In the genomic region with DNA sequence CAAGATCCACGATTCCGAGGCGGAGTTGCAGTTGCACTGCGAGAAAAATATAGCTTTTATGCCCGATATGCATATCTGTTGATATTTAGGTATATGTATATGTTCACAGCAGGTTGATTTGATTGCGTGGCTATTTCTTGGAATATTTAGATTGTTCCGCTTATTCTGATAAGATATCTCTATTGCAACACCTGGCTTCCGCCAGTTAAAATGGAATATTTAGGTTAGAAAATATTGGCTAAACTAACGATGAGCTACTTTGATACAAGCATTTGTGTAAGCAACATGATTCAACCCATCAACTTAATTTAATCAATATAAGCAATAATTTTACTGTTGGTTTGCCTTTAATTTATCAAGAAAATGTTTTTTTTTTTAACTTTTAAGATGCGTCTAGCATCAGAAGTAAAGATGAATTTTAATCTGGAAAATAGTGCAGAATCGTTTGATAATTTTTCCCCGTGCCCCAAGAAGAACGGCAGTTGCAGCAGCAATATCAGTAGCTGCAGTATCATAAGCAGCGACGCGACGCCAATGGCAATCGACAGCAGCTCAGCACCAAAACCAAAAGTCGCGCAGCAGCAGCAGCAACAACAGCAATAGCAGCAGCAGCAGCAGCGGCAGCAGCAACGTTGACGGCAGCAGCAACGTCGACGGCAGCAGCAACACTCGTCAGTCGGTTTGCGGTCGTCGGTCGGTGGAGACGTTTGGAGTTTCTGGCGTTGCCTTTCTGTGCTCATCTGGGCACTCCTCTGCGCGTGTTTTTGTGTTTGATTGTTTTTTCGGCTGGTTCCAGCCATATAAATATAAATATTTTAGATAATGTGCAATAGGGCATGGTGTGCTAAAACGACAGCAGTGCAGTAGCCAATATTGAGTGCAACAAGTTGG, we compare ENCODE assay signal across 1 fruit fly cellular context.
A peak's percentile ranks its signal among the peaks of the same experiment; 100 is the strongest.
TF ChIP-seq lines count a peak whose summit lies in the region.

No protein-coding gene starts in this region.

TF ChIP-seq in whole organism, embryonic, 481 proteins besides CTCF, POLR2A, EP300 and RAD21 (continued from another document and continues in another):
- TF ChIP-seq vvl (GFP tag; IDR thresholded peaks at IDR 0.05; lab: Robert Waterston, UW) (peak; percentile 24; the same call in 1 of the 2 replicates), chm (GFP tag; IDR thresholded peaks at IDR 0.05; lab: Robert Waterston, UW) (peak; percentile 76; the same call in 1 of the 2 replicates), pho (GFP tag; optimal IDR thresholded peaks at IDR 0.05; lab: Kevin White, UChicago) (no peak), NC2α (GFP tag; optimal IDR thresholded peaks at IDR 0.05; lab: Kevin White, UChicago) (no peak), CG16815 (GFP tag; optimal IDR thresholded peaks at IDR 0.05; lab: Kevin White, UChicago) (no peak), CG34422 (GFP tag; IDR thresholded peaks at IDR 0.05; lab: Robert Waterston, UW) (0 out of 3 replicates have a peak, but pooled peaks have one; percentile 8), gcm2 (GFP tag; optimal IDR thresholded peaks at IDR 0.05; lab: Kevin White, UChicago) (no peak), tap (tag; optimal IDR thresholded peaks at IDR 0.05; lab: Kevin White, UChicago) (no peak), CG10959 (GFP tag; IDR thresholded peaks at IDR 0.05; lab: Robert Waterston, UW) (no peak), amos (GFP tag; IDR thresholded peaks at IDR 0.05; lab: Robert Waterston, UW; ENCODE audit: partially characterized antibody) (peak; percentile 28; the same call in 1 of the 2 replicates), CG7928 (GFP tag; optimal IDR thresholded peaks at IDR 0.05; lab: Kevin White, UChicago) (no peak), CG9437 (GFP tag; optimal IDR thresholded peaks at IDR 0.05; lab: Kevin White, UChicago) (no peak), Bdp1 (GFP tag; optimal IDR thresholded peaks at IDR 0.05; lab: Kevin White, UChicago) (no peak), CG4360 (GFP tag; IDR thresholded peaks at IDR 0.05; lab: Robert Waterston, UW) (0 out of 2 replicates have a peak, but pooled peaks have one; percentile 25), bcd (GFP tag; optimal IDR thresholded peaks at IDR 0.05; lab: Kevin White, UChicago) (no peak), NC2β (GFP tag; optimal IDR thresholded peaks at IDR 0.05; lab: Kevin White, UChicago) (no peak), CG15073 (GFP tag; optimal IDR thresholded peaks at IDR 0.05; lab: Kevin White, UChicago) (no peak), Doc3 (GFP tag; IDR thresholded peaks at IDR 0.05; lab: Robert Waterston, UW; ENCODE audit: partially characterized antibody) (no peak), NK7.1 (GFP tag; optimal IDR thresholded peaks at IDR 0.05; lab: Kevin White, UChicago) (no peak), CG1529 (GFP tag; optimal IDR thresholded peaks at IDR 0.05; lab: Kevin White, UChicago) (no peak), CG10274 (GFP tag; optimal IDR thresholded peaks at IDR 0.05; lab: Kevin White, UChicago) (no peak), CG10565 (GFP tag; optimal IDR thresholded peaks at IDR 0.05; lab: Kevin White, UChicago) (no peak), slbo (GFP tag; IDR thresholded peaks at IDR 0.05; lab: Robert Waterston, UW) (0 out of 2 replicates have a peak, but pooled peaks have one; percentile 4), pita (GFP tag; optimal IDR thresholded peaks at IDR 0.05; lab: Kevin White, UChicago) (no peak), CG11085 (GFP tag; IDR thresholded peaks at IDR 0.05; lab: Robert Waterston, UW) (no peak), CG1024 (GFP tag; IDR thresholded peaks at IDR 0.05; lab: Robert Waterston, UW) (no peak), tup (GFP tag; optimal IDR thresholded peaks at IDR 0.05; lab: Kevin White, UChicago) (no peak), tin (GFP tag; optimal IDR thresholded peaks at IDR 0.05; lab: Kevin White, UChicago) (no peak), pzg (GFP tag; optimal IDR thresholded peaks at IDR 0.05; lab: Kevin White, UChicago) (no peak), Vsx1 (GFP tag; optimal IDR thresholded peaks at IDR 0.05; lab: Kevin White, UChicago) (no peak), ranshi (GFP tag; IDR thresholded peaks at IDR 0.05; lab: Robert Waterston, UW) (no peak), sens-2 (GFP tag; IDR thresholded peaks at IDR 0.05; lab: Robert Waterston, UW) (no peak), vfl (GFP tag; optimal IDR thresholded peaks at IDR 0.05; lab: Kevin White, UChicago) (no peak), Atf-2 (GFP tag; optimal IDR thresholded peaks at IDR 0.05; lab: Kevin White, UChicago) (no peak), Eip74EF (GFP tag; optimal IDR thresholded peaks at IDR 0.05; lab: Kevin White, UChicago) (no peak), twi (tag; optimal IDR thresholded peaks at IDR 0.05; lab: Kevin White, UChicago) (no peak), CG3281 (GFP tag; optimal IDR thresholded peaks at IDR 0.05; lab: Kevin White, UChicago) (no peak), CG4424 (GFP tag; optimal IDR thresholded peaks at IDR 0.05; lab: Kevin White, UChicago) (no peak), HLH3B (GFP tag; IDR thresholded peaks at IDR 0.05; lab: Robert Waterston, UW) (no peak), Dad (GFP tag; optimal IDR thresholded peaks at IDR 0.05; lab: Kevin White, UChicago) (no peak), Hsf (GFP tag; optimal IDR thresholded peaks at IDR 0.05; lab: Kevin White, UChicago) (no peak), CG15696 (tag; optimal IDR thresholded peaks at IDR 0.05; lab: Kevin White, UChicago) (no peak), Meics (GFP tag; optimal IDR thresholded peaks at IDR 0.05; lab: Kevin White, UChicago) (no peak), nerfin-1 (tag; optimal IDR thresholded peaks at IDR 0.05; lab: Kevin White, UChicago) (no peak), Dbx (GFP tag; IDR thresholded peaks at IDR 0.05; lab: Robert Waterston, UW) (0 out of 3 replicates have a peak, but pooled peaks have one; percentile 10), CG11247 (GFP tag; IDR thresholded peaks at IDR 0.05; lab: Robert Waterston, UW) (no peak), HmgZ (tag; optimal IDR thresholded peaks at IDR 0.05; lab: Kevin White, UChicago) (no peak), CG13624 (GFP tag; optimal IDR thresholded peaks at IDR 0.05; lab: Kevin White, UChicago) (no peak), CG10543 (GFP tag; optimal IDR thresholded peaks at IDR 0.05; lab: Kevin White, UChicago) (no peak), esg (GFP tag; conservative IDR thresholded peaks at IDR 0.05; lab: Robert Waterston, UW) (no peak), tio (GFP tag; optimal IDR thresholded peaks at IDR 0.05; lab: Kevin White, UChicago) (no peak), CG4707 (GFP tag; optimal IDR thresholded peaks at IDR 0.05; lab: Kevin White, UChicago) (no peak), zfh1 (GFP tag; IDR thresholded peaks at IDR 0.05; lab: Robert Waterston, UW) (no peak), mam (GFP tag; optimal IDR thresholded peaks at IDR 0.05; lab: Kevin White, UChicago) (no peak), pb (GFP tag; optimal IDR thresholded peaks at IDR 0.05; lab: Kevin White, UChicago) (no peak), CG3407 (GFP tag; optimal IDR thresholded peaks at IDR 0.05; lab: Kevin White, UChicago) (no peak), dm (GFP tag; optimal IDR thresholded peaks at IDR 0.05; lab: Kevin White, UChicago) (no peak), ind (GFP tag; optimal IDR thresholded peaks at IDR 0.05; lab: Kevin White, UChicago) (no peak), ftz-f1 (GFP tag; optimal IDR thresholded peaks at IDR 0.05; lab: Kevin White, UChicago) (no peak), Sin3A (optimal IDR thresholded peaks at IDR 0.05; lab: Kevin White, UChicago) (no peak), klu (GFP tag; IDR thresholded peaks at IDR 0.05; lab: Robert Waterston, UW) (no peak), CG7271 (tag; optimal IDR thresholded peaks at IDR 0.05; lab: Kevin White, UChicago) (no peak), CG31224 (GFP tag; IDR thresholded peaks at IDR 0.05; lab: Robert Waterston, UW) (no peak), CG7987 (GFP tag; optimal IDR thresholded peaks at IDR 0.05; lab: Kevin White, UChicago) (no peak), Sox100B (GFP tag; optimal IDR thresholded peaks at IDR 0.05; lab: Kevin White, UChicago) (peak; percentile 32), run (tag; optimal IDR thresholded peaks at IDR 0.05; lab: Kevin White, UChicago) (no peak), C15 (GFP tag; IDR thresholded peaks at IDR 0.05; lab: Robert Waterston, UW) (no peak), ato (GFP tag; IDR thresholded peaks at IDR 0.05; lab: Robert Waterston, UW; ENCODE audit: partially characterized antibody) (no peak), Max (GFP tag; optimal IDR thresholded peaks at IDR 0.05; lab: Kevin White, UChicago) (no peak), H2.0 (GFP tag; IDR thresholded peaks at IDR 0.05; lab: Robert Waterston, UW) (no peak), CG13296 (GFP tag; optimal IDR thresholded peaks at IDR 0.05; lab: Kevin White, UChicago) (no peak), her (GFP tag; optimal IDR thresholded peaks at IDR 0.05; lab: Kevin White, UChicago) (no peak), CG10267 (tag; optimal IDR thresholded peaks at IDR 0.05; lab: Kevin White, UChicago) (no peak), ro (GFP tag; IDR thresholded peaks at IDR 0.05; lab: Robert Waterston, UW) (no peak), tx (GFP tag; optimal IDR thresholded peaks at IDR 0.05; lab: Kevin White, UChicago) (no peak), CG2875 (GFP tag; optimal IDR thresholded peaks at IDR 0.05; lab: Kevin White, UChicago) (no peak), CG6813 (GFP tag; optimal IDR thresholded peaks at IDR 0.05; lab: Kevin White, UChicago) (no peak), Hmx (GFP tag; optimal IDR thresholded peaks at IDR 0.05; lab: Kevin White, UChicago) (no peak), CG10431 (GFP tag; optimal IDR thresholded peaks at IDR 0.05; lab: Kevin White, UChicago) (no peak), br (optimal IDR thresholded peaks at IDR 0.05; lab: Kevin White, UChicago) (no peak), bsh (GFP tag; optimal IDR thresholded peaks at IDR 0.05; lab: Kevin White, UChicago) (peak in 1 of 2 experiments; percentile 77), CG31441 (GFP tag; IDR thresholded peaks at IDR 0.05; lab: Robert Waterston, UW) (no peak), kay (GFP tag; optimal IDR thresholded peaks at IDR 0.05; lab: Kevin White, UChicago) (no peak), Lhr (GFP tag; optimal IDR thresholded peaks at IDR 0.05; lab: Kevin White, UChicago) (no peak), CG7357 (GFP tag; IDR thresholded peaks at IDR 0.05; lab: Robert Waterston, UW) (no peak), NfI (GFP tag; optimal IDR thresholded peaks at IDR 0.05; lab: Kevin White, UChicago) (no peak), NFAT (GFP tag; IDR thresholded peaks at IDR 0.05; lab: Robert Waterston, UW) (no peak), Pdp1 (GFP tag; optimal IDR thresholded peaks at IDR 0.05; lab: Kevin White, UChicago) (peak in 1 of 2 experiments; percentile 7), HLH4C (GFP tag; IDR thresholded peaks at IDR 0.05; lab: Robert Waterston, UW; ENCODE audit: partially characterized antibody) (no peak), CG1647 (GFP tag; optimal IDR thresholded peaks at IDR 0.05; lab: Kevin White, UChicago) (no peak), lmd (GFP tag; IDR thresholded peaks at IDR 0.05; lab: Robert Waterston, UW) (no peak), CG17829 (tag; optimal IDR thresholded peaks at IDR 0.05; lab: Kevin White, UChicago) (no peak), vnd (GFP tag; IDR thresholded peaks at IDR 0.05; lab: Robert Waterston, UW; ENCODE audit: partially characterized antibody) (no peak), CG8924 (tag; optimal IDR thresholded peaks at IDR 0.05; lab: Kevin White, UChicago) (no peak), D19B (GFP tag; optimal IDR thresholded peaks at IDR 0.05; lab: Kevin White, UChicago) (no peak), Oaz (GFP tag; IDR thresholded peaks at IDR 0.05; lab: Robert Waterston, UW) (no peak), TFAM (GFP tag; optimal IDR thresholded peaks at IDR 0.05; lab: Kevin White, UChicago) (no peak), Aef1 (GFP tag; IDR thresholded peaks at IDR 0.05; lab: Robert Waterston, UW) (no peak), CG6765 (GFP tag; optimal IDR thresholded peaks at IDR 0.05; lab: Kevin White, UChicago) (no peak), CG10321 (GFP tag; IDR thresholded peaks at IDR 0.05; lab: Robert Waterston, UW) (no peak), sc (optimal IDR thresholded peaks at IDR 0.05; lab: Kevin White, UChicago) (no peak), sc (GFP tag; optimal IDR thresholded peaks at IDR 0.05; lab: Kevin White, UChicago) (peak; percentile 27), CG10147 (GFP tag; optimal IDR thresholded peaks at IDR 0.05; lab: Kevin White, UChicago) (no peak), lola (GFP tag; optimal IDR thresholded peaks at IDR 0.05; lab: Kevin White, UChicago) (peak in 1 of 3 experiments; percentile 65), Doc2 (GFP tag; IDR thresholded peaks at IDR 0.05; lab: Robert Waterston, UW) (no peak), CG2120 (GFP tag; optimal IDR thresholded peaks at IDR 0.05; lab: Kevin White, UChicago) (no peak), Gsc (GFP tag; IDR thresholded peaks at IDR 0.05; lab: Robert Waterston, UW) (no peak), hkb (optimal IDR thresholded peaks at IDR 0.05; lab: Kevin White, UChicago) (no peak), hkb (GFP tag; IDR thresholded peaks at IDR 0.05; lab: Robert Waterston, UW) (peak; percentile 32; the same call in 1 of the 2 replicates), repo (GFP tag; optimal IDR thresholded peaks at IDR 0.05; lab: Kevin White, UChicago) (no peak), eve (GFP tag; optimal IDR thresholded peaks at IDR 0.05; lab: Kevin White, UChicago) (peak in 1 of 2 experiments; percentile 59), CG12236 (GFP tag; optimal IDR thresholded peaks at IDR 0.05; lab: Kevin White, UChicago) (peak; percentile 3), slp2 (GFP tag; optimal IDR thresholded peaks at IDR 0.05; lab: Kevin White, UChicago) (no peak), CG17912 (GFP tag; optimal IDR thresholded peaks at IDR 0.05; lab: Kevin White, UChicago) (no peak), Mad (GFP tag; optimal IDR thresholded peaks at IDR 0.05; lab: Kevin White, UChicago) (no peak), CG2116 (GFP tag; optimal IDR thresholded peaks at IDR 0.05; lab: Kevin White, UChicago) (no peak), Hr3 (GFP tag; optimal IDR thresholded peaks at IDR 0.05; lab: Kevin White, UChicago) (no peak), D (optimal IDR thresholded peaks at IDR 0.05; lab: Kevin White, UChicago) (no peak), D (GFP tag; optimal IDR thresholded peaks at IDR 0.05; lab: Kevin White, UChicago) (no peak), CG14050 (GFP tag; IDR thresholded peaks at IDR 0.05; lab: Robert Waterston, UW) (no peak), Lpt (GFP tag; optimal IDR thresholded peaks at IDR 0.05; lab: Kevin White, UChicago) (no peak), zfh2 (GFP tag; optimal IDR thresholded peaks at IDR 0.05; lab: Kevin White, UChicago) (no peak), fd3F (GFP tag; optimal IDR thresholded peaks at IDR 0.05; lab: Kevin White, UChicago) (no peak), Hr78 (GFP tag; optimal IDR thresholded peaks at IDR 0.05; lab: Kevin White, UChicago) (no peak), CG5953 (GFP tag; IDR thresholded peaks at IDR 0.05; lab: Robert Waterston, UW) (peak; percentile 37; the same call in 1 of the 2 replicates), chinmo (GFP tag; IDR thresholded peaks at IDR 0.05; lab: Robert Waterston, UW; ENCODE audit: partially characterized antibody) (peak; percentile 86; the same call in 2 of the 4 replicates)
